Fruit fly (Drosophila melanogaster) whole organism, embryonic: Measurements from ENCODE around the gene Rh4.

Source experiments
- CG10654 ChIP-seq: fragments of 200-800 bp; sonication (Bioruptor generic); optimal IDR thresholded peaks from 2 replicates; lab custom pipeline; 2016; ENCODE audit warnings: missing biosample characterization, missing genetic modification characterization
- CG15514 ChIP-seq: fragments of 200-800 bp; sonication (Bioruptor generic); optimal IDR thresholded peaks from 3 replicates; lab custom pipeline; 2017; ENCODE audit warnings: missing biosample characterization, missing genetic modification characterization, mild to moderate bottlenecking, moderate library complexity, missing genetic modification reagents
- CG2678 ChIP-seq: fragments of 200-800 bp; sonication (Bioruptor generic); optimal IDR thresholded peaks from 3 replicates; lab custom pipeline; 2019; ENCODE audit warnings: missing biosample characterization, mild to moderate bottlenecking, missing genetic modification characterization, moderate library complexity
- CG9817 ChIP-seq: fragments of 200-800 bp; sonication (Bioruptor generic); optimal IDR thresholded peaks from 2 replicates; lab custom pipeline; 2018; ENCODE audit warnings: missing biosample characterization, mild to moderate bottlenecking, missing genetic modification characterization, moderate library complexity
- Eip74EF ChIP-seq, 2 experiments: fragments of 200-800 bp in 1 of 2; fragments of >200 bp in 1 of 2; sonication (Bioruptor generic) in 1 of 2; optimal IDR thresholded peaks; 2 replicates each; lab custom pipeline; 2017 to 2019; ENCODE audit warnings: missing biosample characterization in 2 of 2, missing genetic modification characterization in 2 of 2, mild to moderate bottlenecking in 1 of 2, moderate library complexity in 1 of 2
- Ets97D ChIP-seq: fragments of 200-800 bp; sonication (Bioruptor generic); optimal IDR thresholded peaks from 3 replicates; lab custom pipeline; 2016; ENCODE audit warnings: missing biosample characterization, missing genetic modification characterization
- Hr39 ChIP-seq: fragments of >200 bp; optimal IDR thresholded peaks from 2 replicates; lab custom pipeline; 2017
- Sin3A ChIP-seq: fragments of >200 bp; optimal IDR thresholded peaks from 2 replicates; lab custom pipeline; 2018
- bigmax ChIP-seq: fragments of 200-800 bp; sonication (Bioruptor generic); optimal IDR thresholded peaks from 2 replicates; lab custom pipeline; 2018; ENCODE audit warnings: missing biosample characterization, mild to moderate bottlenecking, missing genetic modification characterization
- danr ChIP-seq: fragments of 200-800 bp; sonication (Bioruptor generic); IDR thresholded peaks from 2 replicates; pipeline ENCODE4 v1.3.6; 2022; ENCODE audit warnings: missing biosample characterization, missing genetic modification characterization
- gem ChIP-seq: fragments of 200-800 bp; sonication (Bioruptor generic); optimal IDR thresholded peaks from 2 replicates; lab custom pipeline; 2019; ENCODE audit warnings: missing biosample characterization, mild to moderate bottlenecking, missing genetic modification characterization, moderate library complexity
- mam ChIP-seq: fragments of 200-800 bp; sonication (Bioruptor generic); optimal IDR thresholded peaks from 3 replicates; lab custom pipeline; 2016; ENCODE audit warnings: missing biosample characterization, missing genetic modification characterization
- tup ChIP-seq: fragments of 200-800 bp; sonication (Bioruptor generic); optimal IDR thresholded peaks from 2 replicates; lab custom pipeline; 2016; ENCODE audit warnings: missing biosample characterization, mild to moderate bottlenecking, missing genetic modification characterization, moderate library complexity
- usp ChIP-seq: fragments of >200 bp; optimal IDR thresholded peaks from 2 replicates; lab custom pipeline; 2017; ENCODE audit warnings: missing biosample characterization, missing genetic modification characterization

dm6 chr3L:16892728-16893271 lies 30.5 kb upstream of the Rh4 start:
- no peak for TF ChIP-seq usp (GFP tag; lab: Kevin White, UChicago)
- no peak for TF ChIP-seq Ets97D (GFP tag; lab: Kevin White, UChicago)
- TF ChIP-seq tup (GFP tag; lab: Kevin White, UChicago): no peak
- TF ChIP-seq CG15514 (GFP tag; lab: Kevin White, UChicago): no peak
- TF ChIP-seq gem (tag; lab: Kevin White, UChicago): peak; percentile 35
- TF ChIP-seq CG9817 (tag; lab: Kevin White, UChicago): no peak
- no peak for TF ChIP-seq Eip74EF (GFP tag; optimal IDR thresholded peaks at IDR 0.05; lab: Kevin White, UChicago)
- TF ChIP-seq mam: no peak
- no peak for TF ChIP-seq bigmax (GFP tag; lab: Kevin White, UChicago)
- TF ChIP-seq Sin3A (lab: Kevin White, UChicago): no peak
- no peak for TF ChIP-seq CG10654 (GFP tag; lab: Kevin White, UChicago)
- TF ChIP-seq CG2678: peak; percentile 21
- TF ChIP-seq Hr39: no peak
- no peak for TF ChIP-seq danr
